Worm (Caenorhabditis elegans): ENCODE results near the gene R04F11.2.
A peak's percentile ranks its signal among the peaks of the same experiment; 100 is the strongest.

R04F11.2 gene

ce11 chrV:12343419-12343969 is 25.3 kb downstream of the R04F11.2 start, which contains the start of gene tomm-20:
Gene tomm-20 (minus strand): TSS chrV:12343469.
- TF ChIP-seq syd-9 (tag; optimal IDR thresholded peaks at IDR 0.05) (no peak), hlh-30 (tag; optimal IDR thresholded peaks at IDR 0.05; ENCODE audit: insufficient read depth) (peak; percentile 25), nhr-11 (tag; optimal IDR thresholded peaks at IDR 0.05) (no peak), ceh-2 (tag; optimal IDR thresholded peaks at IDR 0.05) (peak; percentile 25), lim-6 (tag; optimal IDR thresholded peaks at IDR 0.05) (no peak), hlh-8 (tag; optimal IDR thresholded peaks at IDR 0.05) (peak; percentile 40), eyg-1 (tag; optimal IDR thresholded peaks at IDR 0.05) (no peak), ahr-1 (tag; optimal IDR thresholded peaks at IDR 0.05) (peak; percentile 33), pag-3 (tag; optimal IDR thresholded peaks at IDR 0.05; ENCODE audit: borderline replicate concordance) (no peak), hlh-15 (tag; optimal IDR thresholded peaks at IDR 0.05) (no peak), ceh-24 (tag; optimal IDR thresholded peaks at IDR 0.05) (no peak), sox-4 (tag; optimal IDR thresholded peaks at IDR 0.05) (peak; percentile 18), pat-9 (tag; optimal IDR thresholded peaks at IDR 0.05) (peak; percentile 39), elt-4 (tag; optimal IDR thresholded peaks at IDR 0.05) (no peak), C38D4.7 (GFP tag; optimal IDR thresholded peaks at IDR 0.05) (peak; percentile 43), K02D7.2 (tag; optimal IDR thresholded peaks at IDR 0.05) (no peak), madf-2 (tag; optimal IDR thresholded peaks at IDR 0.05) (peak; percentile 51), ceh-9 (tag; optimal IDR thresholded peaks at IDR 0.05) (no peak), C08G9.2 (tag; optimal IDR thresholded peaks at IDR 0.05) (peak; percentile 38), unc-3 (GFP tag; conservative IDR thresholded peaks at IDR 0.05) (no peak), unc-3 (tag; optimal IDR thresholded peaks at IDR 0.05) (no peak), tbx-7 (tag; optimal IDR thresholded peaks at IDR 0.05) (no peak), ceh-18 (tag; optimal IDR thresholded peaks at IDR 0.05) (peak; percentile 41), ama-1 (optimal IDR thresholded peaks at IDR 0.05) (no peak), zip-5 (tag; optimal IDR thresholded peaks at IDR 0.05) (peak; percentile 16), fax-1 (tag; optimal IDR thresholded peaks at IDR 0.05) (peak; percentile 57), nfya-1 (tag; optimal IDR thresholded peaks at IDR 0.05) (peak; percentile 80), ttx-3 (tag; optimal IDR thresholded peaks at IDR 0.05) (no peak), ceh-6 (GFP tag; optimal IDR thresholded peaks at IDR 0.05) (peak; percentile 28), sdc-2 (tag; optimal IDR thresholded peaks at IDR 0.05) (no peak), K09A11.1 (tag; optimal IDR thresholded peaks at IDR 0.05; ENCODE audit: insufficient read depth) (no peak), fkh-10 (GFP tag; optimal IDR thresholded peaks at IDR 0.05) (no peak), fkh-6 (tag; optimal IDR thresholded peaks at IDR 0.05) (peak; percentile 32), Y22D7AL.16 (tag; optimal IDR thresholded peaks at IDR 0.05) (peak; percentile 22), pha-2 (tag; optimal IDR thresholded peaks at IDR 0.05) (peak; percentile 33), pax-1 (tag; optimal IDR thresholded peaks at IDR 0.05) (no peak), ceh-30 (tag; optimal IDR thresholded peaks at IDR 0.05) (no peak), odd-2 (tag; optimal IDR thresholded peaks at IDR 0.05) (no peak), ceh-31 (tag; optimal IDR thresholded peaks at IDR 0.05) (peak; percentile 59), tbx-2 (tag; optimal IDR thresholded peaks at IDR 0.05) (peak; percentile 80), F13H6.1 (tag; optimal IDR thresholded peaks at IDR 0.05) (peak; percentile 27), ceh-48 (tag; optimal IDR thresholded peaks at IDR 0.05) (peak; percentile 42), unc-86 (tag; optimal IDR thresholded peaks at IDR 0.05) (peak; percentile 71), ceh-34 (tag; optimal IDR thresholded peaks at IDR 0.05) (peak; percentile 77), sox-2 (GFP tag; IDR thresholded peaks at IDR 0.05) (no peak), hlh-13 (GFP tag; optimal IDR thresholded peaks at IDR 0.05) (peak; percentile 29), ref-2 (tag; optimal IDR thresholded peaks at IDR 0.05) (no peak), ceh-19 (GFP tag; optimal IDR thresholded peaks at IDR 0.05) (peak; percentile 58), ceh-45 (GFP tag; IDR thresholded peaks at IDR 0.05) (no peak), dve-1 (tag; optimal IDR thresholded peaks at IDR 0.05) (peak; percentile 69), ztf-16 (tag; optimal IDR thresholded peaks at IDR 0.05) (peak; percentile 58), lin-11 (tag; optimal IDR thresholded peaks at IDR 0.05) (peak; percentile 40), nhr-232 (tag; optimal IDR thresholded peaks at IDR 0.05) (peak; percentile 11)
